Worm (Caenorhabditis elegans) whole organism, L2 larva: Measurements from ENCODE around the gene fbxa-67.
"Not testable (repeated sequence)": the region's sequence is repeated elsewhere in the genome, so short reads cannot be mapped to it uniquely, and the experiment has no call there.

ENCODE experiments used
- C34F6.9 ChIP-seq: fragments of 150-350 bp; optimal IDR thresholded peaks from 2 replicates; lab custom pipeline; 2014; ENCODE audit warnings: missing biosample characterization, missing genetic modification characterization
- F13H6.1 ChIP-seq: sonication (generic microtip); optimal IDR thresholded peaks from 2 replicates; lab custom pipeline; 2016; ENCODE audit warnings: missing genetic modification characterization, missing compliant biosample characterization
- R02D3.7 ChIP-seq: fragments of 150-350 bp; optimal IDR thresholded peaks from 2 replicates; lab custom pipeline; 2014; ENCODE audit warnings: missing biosample characterization, missing genetic modification characterization
- Y55F3AM.14 ChIP-seq: fragments of 200-800 bp; sonication (Bioruptor generic); optimal IDR thresholded peaks from 2 replicates; lab custom pipeline; 2018; ENCODE audit warnings: mild to moderate bottlenecking, missing genetic modification characterization, missing compliant biosample characterization
- ZK546.5 ChIP-seq: sonication (generic microtip); optimal IDR thresholded peaks from 2 replicates; lab custom pipeline; 2017; ENCODE audit warnings: missing biosample characterization, missing genetic modification characterization
- alr-1 ChIP-seq: fragments of 150-350 bp; optimal IDR thresholded peaks from 2 replicates; lab custom pipeline; 2014; ENCODE audit warnings: missing biosample characterization, missing genetic modification characterization
- ama-1 ChIP-seq: fragments of 150-350 bp; optimal IDR thresholded peaks from 2 replicates; lab custom pipeline; 2018; ENCODE audit warnings: inconsistent platforms
- blmp-1 ChIP-seq: sonication (generic microtip); optimal IDR thresholded peaks from 2 replicates; lab custom pipeline; 2017; ENCODE audit warnings: missing genetic modification characterization, mild to moderate bottlenecking, missing compliant biosample characterization, antibody characterized with exemption, moderate library complexity; ENCODE audit not compliant: insufficient read depth
- ceh-16 ChIP-seq: fragments of 150-350 bp; optimal IDR thresholded peaks from 2 replicates; lab custom pipeline; 2014; ENCODE audit warnings: missing biosample characterization, missing genetic modification characterization
- ceh-82 ChIP-seq: fragments of 150-350 bp; optimal IDR thresholded peaks from 2 replicates; lab custom pipeline; 2014; ENCODE audit warnings: missing biosample characterization, missing genetic modification characterization
- dmd-4 ChIP-seq: sonication (generic microtip); optimal IDR thresholded peaks from 2 replicates; lab custom pipeline; 2017; ENCODE audit warnings: missing biosample characterization, missing genetic modification characterization
- egl-27 ChIP-seq: sonication (generic microtip); optimal IDR thresholded peaks from 3 replicates; lab custom pipeline; 2017; ENCODE audit warnings: missing biosample characterization, missing genetic modification reagents, missing genetic modification characterization
- elt-1 ChIP-seq: fragments of 150-350 bp; optimal IDR thresholded peaks from 2 replicates; lab custom pipeline; 2014; ENCODE audit warnings: missing biosample characterization, missing genetic modification characterization
- elt-3 ChIP-seq: sonication (generic microtip); optimal IDR thresholded peaks from 2 replicates; lab custom pipeline; 2017; ENCODE audit warnings: missing biosample characterization, missing genetic modification characterization
- fos-1 ChIP-seq: fragments of 150-350 bp; optimal IDR thresholded peaks from 2 replicates; lab custom pipeline; 2014; ENCODE audit warnings: missing biosample characterization, missing genetic modification characterization
- gmeb-1 ChIP-seq: fragments of 150-350 bp; optimal IDR thresholded peaks from 2 replicates; lab custom pipeline; 2014; ENCODE audit warnings: missing biosample characterization, missing genetic modification characterization
- lin-11 ChIP-seq: fragments of 150-350 bp; sonication (generic microtip); optimal IDR thresholded peaks from 2 replicates; lab custom pipeline; 2014; ENCODE audit warnings: missing biosample characterization, missing genetic modification characterization, inconsistent platforms, mixed read lengths
- lin-13 ChIP-seq: fragments of 150-350 bp; optimal IDR thresholded peaks from 2 replicates; lab custom pipeline; 2014; ENCODE audit warnings: missing biosample characterization, missing genetic modification reagents, missing genetic modification characterization
- lin-39 ChIP-seq: fragments of 150-350 bp; optimal IDR thresholded peaks from 2 replicates; lab custom pipeline; 2014; ENCODE audit warnings: missing biosample characterization, missing genetic modification reagents, missing genetic modification characterization
- lsy-2 ChIP-seq, 2 experiments: fragments of 150-350 bp in 1 of 2; sonication (generic microtip) in 1 of 2; optimal IDR thresholded peaks; 2 replicates each; lab custom pipeline; 2014 to 2017; ENCODE audit warnings: missing biosample characterization in 2 of 2, missing genetic modification characterization in 2 of 2
- nhr-10 ChIP-seq: sonication (generic microtip); optimal IDR thresholded peaks from 2 replicates; lab custom pipeline; 2017; ENCODE audit warnings: missing biosample characterization, missing genetic modification characterization
- nhr-129 ChIP-seq: fragments of 150-350 bp; optimal IDR thresholded peaks from 2 replicates; lab custom pipeline; 2014; ENCODE audit warnings: missing biosample characterization, missing genetic modification characterization
- nhr-23 ChIP-seq: fragments of 150-350 bp; optimal IDR thresholded peaks from 2 replicates; lab custom pipeline; 2014; ENCODE audit warnings: missing biosample characterization, missing genetic modification reagents, missing genetic modification characterization
- nhr-237 ChIP-seq: fragments of 150-350 bp; optimal IDR thresholded peaks from 2 replicates; lab custom pipeline; 2014; ENCODE audit warnings: missing biosample characterization, missing genetic modification characterization
- nhr-25 ChIP-seq: fragments of 150-350 bp; sonication (generic microtip); optimal IDR thresholded peaks from 3 replicates; lab custom pipeline; 2014; ENCODE audit warnings: missing biosample characterization, missing genetic modification characterization
- nhr-6 ChIP-seq: fragments of 150-350 bp; optimal IDR thresholded peaks from 2 replicates; lab custom pipeline; 2014; ENCODE audit warnings: missing biosample characterization, missing genetic modification characterization
- peb-1 ChIP-seq: fragments of 150-350 bp; optimal IDR thresholded peaks from 2 replicates; lab custom pipeline; 2014; ENCODE audit warnings: missing biosample characterization, missing genetic modification characterization
- sem-4 ChIP-seq: fragments of 150-350 bp; optimal IDR thresholded peaks from 2 replicates; lab custom pipeline; 2014; ENCODE audit warnings: missing biosample characterization, missing genetic modification reagents, missing genetic modification characterization
- skn-1 ChIP-seq: sonication (generic microtip); optimal IDR thresholded peaks from 2 replicates; lab custom pipeline; 2017; ENCODE audit warnings: missing biosample characterization, missing genetic modification characterization
- sma-9 ChIP-seq, 2 experiments: fragments of 150-350 bp in 1 of 2; sonication (generic microtip) in 1 of 2; optimal IDR thresholded peaks; 2 replicates each; lab custom pipeline; 2014 to 2016; ENCODE audit warnings: missing genetic modification characterization in 2 of 2, mild to moderate bottlenecking in 1 of 2, missing biosample characterization in 1 of 2, missing compliant biosample characterization in 1 of 2, missing genetic modification reagents in 1 of 2, moderate library complexity in 1 of 2
- snpc-4 ChIP-seq: fragments of 150-350 bp; optimal IDR thresholded peaks from 2 replicates; lab custom pipeline; 2014; ENCODE audit warnings: missing biosample characterization, missing genetic modification characterization
- unc-39 ChIP-seq: fragments of 150-350 bp; optimal IDR thresholded peaks from 2 replicates; lab custom pipeline; 2014; ENCODE audit warnings: missing biosample characterization, missing genetic modification characterization
- unc-62 ChIP-seq: fragments of 150-350 bp; optimal IDR thresholded peaks from 2 replicates; lab custom pipeline; 2014; ENCODE audit warnings: missing biosample characterization, missing genetic modification reagents, missing genetic modification characterization
- ztf-1 ChIP-seq: fragments of 200-800 bp; sonication (Bioruptor generic); conservative IDR thresholded peaks from 2 replicates; pipeline ENCODE4 v1.3.6; 2022; ENCODE audit warnings: missing genetic modification characterization, missing compliant biosample characterization
- ztf-4 ChIP-seq: fragments of 150-350 bp; optimal IDR thresholded peaks from 2 replicates; lab custom pipeline; 2014; ENCODE audit warnings: missing biosample characterization, missing genetic modification characterization

Gene fbxa-67

ce11 chrIII:936037-936507 is 14.4 kb downstream of the fbxa-67 start, which contains the start of gene fbxa-55:
TSS of gene fbxa-55 (minus strand) at chrIII:936087.
- TF ChIP-seq fos-1 (tag; lab: Kevin White, UChicago) (peak; percentile 68), C34F6.9 (tag; lab: Kevin White, UChicago) (no peak)

ce11 chrIII:931405-931804 is 19.1 kb downstream of the fbxa-67 start:
- peak; percentile 18 for TF ChIP-seq sma-9 (GFP tag; optimal IDR thresholded peaks at IDR 0.05; lab: Kevin White, UChicago)
- not testable (repeated sequence) for TF ChIP-seq sma-9 (tag; optimal IDR thresholded peaks at IDR 0.05; lab: Kevin White, UChicago)

ce11 chrIII:926216-926615 is 24.3 kb downstream of the fbxa-67 start, which contains the start of gene pef-1:
TSS of gene pef-1 (minus strand) at chrIII:926316.
- no peak for TF ChIP-seq lin-13
- TF ChIP-seq R02D3.7 (tag; lab: Kevin White, UChicago): no peak
- no peak for TF ChIP-seq nhr-129 (tag; lab: Kevin White, UChicago)
- TF ChIP-seq elt-1 (tag; lab: Kevin White, UChicago): no peak
- TF ChIP-seq lsy-2 (tag; optimal IDR thresholded peaks at IDR 0.05; lab: Kevin White, UChicago): no peak
- no peak for TF ChIP-seq Y55F3AM.14
- TF ChIP-seq dmd-4: no peak
- TF ChIP-seq F13H6.1 (tag; lab: Kevin White, UChicago): no peak
- TF ChIP-seq ceh-16 (tag; lab: Kevin White, UChicago): no peak
- TF ChIP-seq elt-3 (tag; lab: Kevin White, UChicago): no peak
- no peak for TF ChIP-seq fos-1 (tag; lab: Kevin White, UChicago)
- TF ChIP-seq gmeb-1 (tag; lab: Kevin White, UChicago): no peak
- TF ChIP-seq unc-39 (tag; lab: Kevin White, UChicago): no peak
- no peak for TF ChIP-seq ama-1 (lab: Kevin White, UChicago)
- TF ChIP-seq alr-1 (tag; lab: Kevin White, UChicago): no peak

- no peak for TF ChIP-seq alr-1 (tag; lab: Kevin White, UChicago)
- TF ChIP-seq skn-1 (tag; lab: Kevin White, UChicago): no peak
- no peak for TF ChIP-seq ztf-1 (GFP tag; lab: Robert Waterston, UW)
- no peak for TF ChIP-seq F13H6.1 (tag; lab: Kevin White, UChicago)
- TF ChIP-seq gmeb-1 (tag; lab: Kevin White, UChicago): no peak
- TF ChIP-seq egl-27 (tag; lab: Kevin White, UChicago): no peak
- TF ChIP-seq ceh-82: no peak
- no peak for TF ChIP-seq Y55F3AM.14
- TF ChIP-seq lsy-2 (tag; optimal IDR thresholded peaks at IDR 0.05; lab: Kevin White, UChicago): no peak
- TF ChIP-seq nhr-25 (tag; lab: Kevin White, UChicago): no peak
- TF ChIP-seq elt-1 (tag; lab: Kevin White, UChicago): no peak
- no peak for TF ChIP-seq ztf-4 (tag; lab: Kevin White, UChicago)
- TF ChIP-seq nhr-23 (tag; lab: Kevin White, UChicago): no peak
- no peak for TF ChIP-seq blmp-1 (tag; lab: Kevin White, UChicago)
Observed at ce11 chrIII:919322-919721, 31.1 kb downstream of the fbxa-67 start, which contains the start of gene F23H11.7. TSS of gene F23H11.7 (minus strand) at chrIII:919422.

- no peak for TF ChIP-seq nhr-25 (tag; lab: Kevin White, UChicago)
- no peak for TF ChIP-seq sma-9 (GFP tag; optimal IDR thresholded peaks at IDR 0.05; lab: Kevin White, UChicago)
- TF ChIP-seq sma-9 (tag; optimal IDR thresholded peaks at IDR 0.05; lab: Kevin White, UChicago): no peak
- TF ChIP-seq unc-62 (GFP tag; lab: Kevin White, UChicago): no peak
- no peak for TF ChIP-seq lin-39 (tag; lab: Kevin White, UChicago)
- no peak for TF ChIP-seq ceh-82
- TF ChIP-seq sem-4: no peak
- no peak for TF ChIP-seq lin-11 (tag; lab: Kevin White, UChicago)
- no peak for TF ChIP-seq nhr-10 (tag; lab: Kevin White, UChicago)
- no peak for TF ChIP-seq lin-13
- TF ChIP-seq ama-1 (lab: Kevin White, UChicago): no peak
- no peak for TF ChIP-seq skn-1 (tag; lab: Kevin White, UChicago)
- no peak for TF ChIP-seq nhr-6 (tag; lab: Kevin White, UChicago)
- TF ChIP-seq peb-1 (tag; lab: Kevin White, UChicago): no peak
- TF ChIP-seq blmp-1 (tag; lab: Kevin White, UChicago): no peak
- TF ChIP-seq dmd-4: no peak
- TF ChIP-seq snpc-4 (tag; lab: Kevin White, UChicago): no peak
- no peak for TF ChIP-seq nhr-237 (tag; lab: Kevin White, UChicago)
- TF ChIP-seq ZK546.5 (tag; lab: Kevin White, UChicago): no peak
- no peak for TF ChIP-seq nhr-129 (tag; lab: Kevin White, UChicago)
- no peak for TF ChIP-seq fos-1 (tag; lab: Kevin White, UChicago)
- TF ChIP-seq, all 48 proteins: peak for 0
Observed at ce11 chrIII:916897-917296, 33.6 kb downstream of the fbxa-67 start, which contains the start of gene idpp-13. TSS of gene idpp-13 (minus strand) at chrIII:916997.
